Fruit fly (Drosophila melanogaster): ENCODE data around the gene CG7065.

The CG7065 gene

dm6 chrX:9161912-9162311 lies 19.6 kb downstream of the CG7065 start, which contains the start of the genes Zpr1 and CG44532:
Gene Zpr1, minus strand, starts transcription at chrX:9162090.
Gene CG44532, plus strand, starts transcription at chrX:9162092.
- TF ChIP-seq CG8159 (tag; optimal IDR thresholded peaks at IDR 0.05): no peak
- TF ChIP-seq Ets98B (GFP tag; IDR thresholded peaks at IDR 0.05): no peak
- no peak for TF ChIP-seq rn (GFP tag; IDR thresholded peaks at IDR 0.05)
- TF ChIP-seq EcR (GFP tag; optimal IDR thresholded peaks at IDR 0.05): no peak
- no peak for TF ChIP-seq CG15710 (tag; optimal IDR thresholded peaks at IDR 0.05)

DNA sequence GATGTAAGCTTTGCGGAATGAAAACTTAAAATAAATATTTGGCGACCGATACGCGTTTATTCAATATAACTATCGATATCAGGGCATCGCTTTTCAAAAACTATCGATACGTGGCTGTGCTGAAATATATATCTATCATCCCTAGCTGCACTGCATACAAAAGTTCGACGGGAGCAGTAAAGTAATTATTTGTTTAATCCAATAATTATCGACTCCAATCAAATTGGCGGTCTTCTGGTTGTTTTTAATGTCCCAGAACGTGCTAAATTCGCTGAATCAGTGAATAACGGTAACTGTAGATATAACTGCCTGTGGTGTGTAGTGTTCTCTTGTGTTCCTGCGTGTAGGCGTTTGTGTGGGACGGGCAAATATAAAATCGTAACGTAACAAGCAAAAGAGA lies 20.8 kb downstream of the CG7065 start, which contains the start of gene mei-P26:
mei-P26 (plus strand) TSS at position 146 of the 400 bp plus-strand sequence.
- TF ChIP-seq CG4496 (GFP tag; IDR thresholded peaks at IDR 0.05) (no peak), Pif1B (GFP tag; optimal IDR thresholded peaks at IDR 0.05) (no peak), D1 (tag; optimal IDR thresholded peaks at IDR 0.05) (no peak), CG10348 (GFP tag; IDR thresholded peaks at IDR 0.05) (no peak), Snoo (tag; optimal IDR thresholded peaks at IDR 0.05) (no peak), Ets98B (GFP tag; IDR thresholded peaks at IDR 0.05) (no peak), rn (GFP tag; IDR thresholded peaks at IDR 0.05) (no peak), CG9948 (tag; optimal IDR thresholded peaks at IDR 0.05) (no peak), CG14655 (GFP tag; optimal IDR thresholded peaks at IDR 0.05) (no peak), gl (tag; optimal IDR thresholded peaks at IDR 0.05) (no peak)

dm6 chrX:9163645-9164509 lies 21.6 kb downstream of the CG7065 start:
- no peak for TF ChIP-seq CG9948 (tag; optimal IDR thresholded peaks at IDR 0.05)
- no peak for TF ChIP-seq EcR (GFP tag; optimal IDR thresholded peaks at IDR 0.05)
- peak; percentile 48 for TF ChIP-seq CG34367 (tag; optimal IDR thresholded peaks at IDR 0.05)
- TF ChIP-seq fd96Ca (GFP tag; IDR thresholded peaks at IDR 0.05): no peak; the same call in 2 of the 3 replicates
- TF ChIP-seq CG15710 (tag; optimal IDR thresholded peaks at IDR 0.05): peak; percentile 1
- peak; percentile 25 for TF ChIP-seq gl (tag; optimal IDR thresholded peaks at IDR 0.05)
- TF ChIP-seq D1 (tag; optimal IDR thresholded peaks at IDR 0.05): no peak
- TF ChIP-seq CG4496 (GFP tag; IDR thresholded peaks at IDR 0.05): peak; percentile 69
- TF ChIP-seq CG13204 (GFP tag; optimal IDR thresholded peaks at IDR 0.05): no peak
- TF ChIP-seq CG12605 (GFP tag; IDR thresholded peaks at IDR 0.05): peak; percentile 72
- no peak for TF ChIP-seq Pif1A (GFP tag; optimal IDR thresholded peaks at IDR 0.05)
- peak; percentile 57; the same call in 1 of the 2 replicates for TF ChIP-seq CG32121 (GFP tag; IDR thresholded peaks at IDR 0.05)
- TF ChIP-seq Ets98B (GFP tag; IDR thresholded peaks at IDR 0.05): peak; percentile 65
- no peak for TF ChIP-seq rn (GFP tag; IDR thresholded peaks at IDR 0.05)
- no peak for TF ChIP-seq CG14655 (GFP tag; optimal IDR thresholded peaks at IDR 0.05)
- peak; percentile 21 for TF ChIP-seq CG8301 (tag; optimal IDR thresholded peaks at IDR 0.05)
- TF ChIP-seq CG8159 (tag; optimal IDR thresholded peaks at IDR 0.05): peak; percentile 33
- TF ChIP-seq CG17806 (tag; optimal IDR thresholded peaks at IDR 0.05): no peak
- no peak for TF ChIP-seq CG10348 (GFP tag; IDR thresholded peaks at IDR 0.05)
- peak; percentile 61 for TF ChIP-seq Pif1B (GFP tag; optimal IDR thresholded peaks at IDR 0.05)
- TF ChIP-seq Snoo (tag; optimal IDR thresholded peaks at IDR 0.05): no peak

DNA sequence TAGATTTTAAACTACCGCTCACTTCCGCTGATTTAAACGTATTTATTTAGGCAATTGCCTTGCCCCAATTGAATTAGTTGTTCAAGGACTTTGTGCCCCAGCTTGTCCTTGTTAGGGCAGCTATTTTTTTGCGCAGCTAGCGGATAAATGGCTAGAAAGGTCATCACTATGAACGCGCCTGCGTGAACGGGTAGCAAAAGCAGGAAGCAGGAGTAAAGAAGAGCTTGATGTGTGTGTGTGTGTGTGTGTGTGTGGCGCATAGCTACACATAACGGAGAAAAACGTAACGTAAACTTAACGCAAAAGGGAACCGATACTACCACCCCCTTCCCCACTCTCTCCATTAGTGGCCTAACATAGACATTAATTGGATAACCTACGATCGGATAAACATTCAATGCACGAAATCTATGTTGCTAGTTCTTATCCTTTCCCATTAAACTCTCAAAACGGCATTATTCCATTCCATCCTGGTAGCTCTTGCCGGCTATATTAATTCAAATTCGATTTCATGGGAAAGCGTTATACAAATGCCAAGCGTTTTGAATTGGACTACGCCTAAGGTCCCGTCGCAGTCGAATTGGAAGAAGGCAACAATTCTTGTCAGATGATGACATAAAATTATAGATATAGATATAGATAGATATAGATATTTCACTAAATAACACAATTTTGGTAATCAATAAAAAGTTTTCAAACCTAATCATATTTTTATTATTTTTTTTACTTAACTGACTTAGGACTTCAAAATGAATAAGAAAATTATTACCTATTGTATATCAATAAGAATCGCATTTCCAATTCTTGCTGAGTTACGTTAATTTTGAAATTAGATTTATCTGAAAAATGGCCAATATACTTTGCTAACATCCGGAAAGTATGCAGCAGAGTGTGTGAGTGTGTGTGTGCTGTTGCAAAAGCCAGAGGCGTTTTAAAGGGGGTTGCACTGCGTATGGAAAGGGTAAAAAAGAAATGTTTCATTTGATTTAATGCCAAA lies 22.5 kb downstream of the CG7065 start:
- no peak for TF ChIP-seq CG32121 (GFP tag; IDR thresholded peaks at IDR 0.05)
- no peak for TF ChIP-seq CG13204 (GFP tag; optimal IDR thresholded peaks at IDR 0.05)
- no peak for TF ChIP-seq CG14655 (GFP tag; optimal IDR thresholded peaks at IDR 0.05)
- TF ChIP-seq CG9948 (tag; optimal IDR thresholded peaks at IDR 0.05): no peak
- TF ChIP-seq Pif1B (GFP tag; optimal IDR thresholded peaks at IDR 0.05): no peak
- TF ChIP-seq CG12605 (GFP tag; IDR thresholded peaks at IDR 0.05): no peak
- no peak for TF ChIP-seq CG34367 (tag; optimal IDR thresholded peaks at IDR 0.05)
- no peak for TF ChIP-seq gl (tag; optimal IDR thresholded peaks at IDR 0.05)
- no peak for TF ChIP-seq Snoo (tag; optimal IDR thresholded peaks at IDR 0.05)
- no peak for TF ChIP-seq CG17806 (tag; optimal IDR thresholded peaks at IDR 0.05)
- TF ChIP-seq fd96Ca (GFP tag; IDR thresholded peaks at IDR 0.05): no peak
- no peak for TF ChIP-seq rn (GFP tag; IDR thresholded peaks at IDR 0.05)
- no peak for TF ChIP-seq CG8159 (tag; optimal IDR thresholded peaks at IDR 0.05)

- TF ChIP-seq CG15710 (tag; optimal IDR thresholded peaks at IDR 0.05) (no peak), CG14655 (GFP tag; optimal IDR thresholded peaks at IDR 0.05) (no peak), D1 (tag; optimal IDR thresholded peaks at IDR 0.05) (no peak), CG13204 (GFP tag; optimal IDR thresholded peaks at IDR 0.05) (no peak), Pif1B (GFP tag; optimal IDR thresholded peaks at IDR 0.05) (no peak), EcR (GFP tag; optimal IDR thresholded peaks at IDR 0.05) (no peak), fd96Ca (GFP tag; IDR thresholded peaks at IDR 0.05) (no peak), gl (tag; optimal IDR thresholded peaks at IDR 0.05) (no peak), Snoo (tag; optimal IDR thresholded peaks at IDR 0.05) (no peak), CG4496 (GFP tag; IDR thresholded peaks at IDR 0.05) (no peak), CG8301 (tag; optimal IDR thresholded peaks at IDR 0.05) (no peak), Pif1A (GFP tag; optimal IDR thresholded peaks at IDR 0.05) (no peak), rn (GFP tag; IDR thresholded peaks at IDR 0.05) (no peak), CG17806 (tag; optimal IDR thresholded peaks at IDR 0.05) (no peak), CG8159 (tag; optimal IDR thresholded peaks at IDR 0.05) (no peak), CG32121 (GFP tag; IDR thresholded peaks at IDR 0.05) (no peak), Ets98B (GFP tag; IDR thresholded peaks at IDR 0.05) (no peak), CG10348 (GFP tag; IDR thresholded peaks at IDR 0.05) (no peak), CG34367 (tag; optimal IDR thresholded peaks at IDR 0.05) (no peak)
Observed at dm6 chrX:9168273-9168672, 26.0 kb downstream of the CG7065 start.

Measured in whole organism, pupa.